Worm (Caenorhabditis elegans): ENCODE results near the gene srx-29.
A peak's percentile ranks its signal among the peaks of the same experiment; 100 is the strongest.

The srx-29 gene

DNA sequence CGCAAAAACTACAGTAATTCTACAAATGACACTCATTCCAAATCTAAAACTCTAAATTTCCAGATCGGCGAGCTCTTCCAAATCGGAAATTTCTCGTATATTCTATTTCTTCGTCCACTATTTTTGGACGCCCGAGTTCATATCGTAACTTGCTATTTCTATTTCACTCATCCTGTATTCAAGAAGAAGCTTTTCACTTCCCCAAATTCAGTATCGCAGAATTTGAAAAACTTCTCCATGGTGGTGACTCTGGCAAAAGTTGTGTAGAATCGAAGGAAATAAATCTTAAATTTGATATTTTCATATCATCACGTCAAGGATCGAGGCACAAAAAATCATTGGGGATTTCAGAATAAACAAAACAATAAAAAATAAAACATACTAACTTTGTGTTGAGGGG, 45.9 kb downstream of the srx-29 start:
- TF ChIP-seq nhr-2 (tag; optimal IDR thresholded peaks at IDR 0.05), result no peak
- no peak for TF ChIP-seq M03D4.4 (tag; optimal IDR thresholded peaks at IDR 0.05)
- TF ChIP-seq ceh-39 (tag; optimal IDR thresholded peaks at IDR 0.05), result no peak
- TF ChIP-seq tbx-8 (GFP tag; optimal IDR thresholded peaks at IDR 0.05), result no peak
- TF ChIP-seq hlh-1 (tag; optimal IDR thresholded peaks at IDR 0.05), result no peak
- no peak for TF ChIP-seq unc-39 (tag; optimal IDR thresholded peaks at IDR 0.05)
- no peak for TF ChIP-seq bed-3 (GFP tag; optimal IDR thresholded peaks at IDR 0.05)
- TF ChIP-seq nhr-76 (tag; optimal IDR thresholded peaks at IDR 0.05), result no peak

DNA sequence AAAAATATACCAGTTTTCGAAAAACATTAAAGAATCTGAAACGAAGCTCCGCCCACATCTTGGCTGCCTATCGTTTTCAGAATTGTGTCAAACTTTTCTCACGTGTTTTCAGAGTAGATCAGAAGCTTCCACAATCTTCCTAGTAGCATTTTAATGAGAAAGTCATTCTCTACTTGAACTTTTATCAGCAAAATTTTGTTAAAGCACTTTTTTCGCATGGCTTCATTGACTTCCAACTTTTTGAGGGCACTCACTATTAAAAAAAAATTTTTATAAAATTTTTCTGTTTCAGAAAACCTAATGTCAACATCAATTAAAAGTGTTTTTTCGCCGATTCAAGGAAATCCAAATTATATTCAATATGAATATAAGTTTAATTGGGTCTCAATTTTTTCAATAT, 47.8 kb downstream of the srx-29 start, which contains the start of gene sru-42:
Gene sru-42 (plus strand): TSS at position 301 of the 400 bp plus-strand sequence.
- TF ChIP-seq ztf-11 (tag; optimal IDR thresholded peaks at IDR 0.05), result no peak
- TF ChIP-seq drap-1 (GFP tag; optimal IDR thresholded peaks at IDR 0.05), result no peak
- TF ChIP-seq ces-1 (GFP tag; optimal IDR thresholded peaks at IDR 0.05), result no peak
- no peak for TF ChIP-seq lin-13 (tag; optimal IDR thresholded peaks at IDR 0.05)
- TF ChIP-seq sem-2 (GFP tag; optimal IDR thresholded peaks at IDR 0.05), result no peak
- TF ChIP-seq bed-3 (GFP tag; optimal IDR thresholded peaks at IDR 0.05), result no peak
- no peak for TF ChIP-seq mls-2 (tag; optimal IDR thresholded peaks at IDR 0.05)
- no peak for TF ChIP-seq M03D4.4 (tag; optimal IDR thresholded peaks at IDR 0.05)
- no peak for TF ChIP-seq flh-1 (GFP tag; optimal IDR thresholded peaks at IDR 0.05)
- TF ChIP-seq lsy-2 (tag; optimal IDR thresholded peaks at IDR 0.05), result no peak
- no peak for TF ChIP-seq elt-1 (tag; optimal IDR thresholded peaks at IDR 0.05; ENCODE audit: borderline replicate concordance, insufficient read depth)

DNA sequence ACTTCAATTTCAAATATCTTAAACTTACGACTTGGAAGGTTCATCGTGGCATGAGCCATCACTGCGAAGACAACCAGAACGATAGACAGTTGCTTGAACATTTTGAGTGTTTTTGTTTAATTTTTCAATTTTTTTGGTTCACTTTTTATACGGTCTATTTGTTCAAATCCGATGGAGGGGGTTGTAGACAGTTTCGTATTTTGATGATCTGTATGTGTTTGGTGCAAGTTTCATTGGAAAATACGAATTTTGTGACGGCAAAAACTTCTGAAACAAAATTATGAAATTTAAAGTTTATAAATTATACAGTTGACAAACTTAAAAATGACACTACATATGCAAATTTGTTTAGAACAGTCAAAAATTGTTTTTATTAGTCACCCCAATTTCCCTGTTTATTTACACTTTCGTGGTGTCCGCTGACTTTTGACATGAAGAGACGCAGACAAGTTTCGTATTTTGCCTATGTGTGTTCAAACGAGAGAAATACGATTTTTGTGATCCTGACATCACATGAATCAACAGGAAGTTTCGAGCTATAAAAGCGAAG, 50.4 kb downstream of the srx-29 start, which contains the start of the genes C55A1.7 and C55A1.6:
Gene C55A1.7 (minus strand): TSS at position 101 of the 550 bp plus-strand sequence.
Gene C55A1.6 (plus strand): TSS at position 500 of the 550 bp plus-strand sequence.
- TF ChIP-seq pha-4 (tag; optimal IDR thresholded peaks at IDR 0.05), result peak; percentile 10

Data from whole organism, mixed stage, embryonic.